Worm (Caenorhabditis elegans): Measurements from ENCODE around the gene drl-1.

DNA sequence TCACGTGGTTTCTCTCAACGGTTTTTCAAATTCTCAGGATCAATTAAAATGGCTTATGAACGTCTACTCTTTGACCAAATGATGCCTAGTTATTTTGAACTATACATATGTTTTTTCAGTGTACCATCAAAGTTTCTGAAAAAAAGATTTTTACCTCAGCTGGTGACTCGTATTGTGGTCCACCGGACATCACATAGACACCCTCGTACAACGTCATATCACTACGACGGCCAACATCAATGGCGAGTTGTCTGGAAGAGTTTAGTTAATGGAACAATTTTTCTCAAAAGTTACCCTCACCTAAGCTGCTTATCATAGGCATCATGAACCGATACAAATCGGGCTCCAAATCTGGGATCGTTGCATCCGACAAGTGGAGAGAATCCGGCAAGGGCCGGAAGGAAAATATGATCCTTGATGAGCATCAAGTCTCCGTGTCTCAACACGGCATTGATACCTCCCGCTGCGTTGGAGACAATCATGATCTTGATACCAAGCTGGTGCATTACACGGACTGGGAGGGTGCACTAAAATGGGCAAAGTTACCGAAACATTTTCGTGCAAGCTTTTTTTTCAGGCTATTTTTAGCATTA is 31.6 kb upstream of the drl-1 start:
- no peak for TF ChIP-seq hmg-4 (GFP tag; optimal IDR thresholded peaks at IDR 0.05)
- no peak for TF ChIP-seq scrt-1 (GFP tag; IDR thresholded peaks at IDR 0.05)
- TF ChIP-seq ceh-13 (GFP tag; optimal IDR thresholded peaks at IDR 0.05), result no peak
- no peak for TF ChIP-seq B0310.2 (tag; optimal IDR thresholded peaks at IDR 0.05)
- no peak for TF ChIP-seq tbx-37 (GFP tag; conservative IDR thresholded peaks at IDR 0.05)
- no peak for TF ChIP-seq ama-1 (optimal IDR thresholded peaks at IDR 0.05)
- no peak for TF ChIP-seq flt-1 (GFP tag; IDR thresholded peaks at IDR 0.05)
- TF ChIP-seq F13C5.2 (tag; optimal IDR thresholded peaks at IDR 0.05), result no peak
- TF ChIP-seq pes-1 (GFP tag; IDR thresholded peaks at IDR 0.05), result no peak
- no peak for TF ChIP-seq sea-1 (GFP tag; conservative IDR thresholded peaks at IDR 0.05)
- no peak for TF ChIP-seq hnd-1 (tag; optimal IDR thresholded peaks at IDR 0.05)
- no peak for TF ChIP-seq ets-7 (tag; optimal IDR thresholded peaks at IDR 0.05)
- TF ChIP-seq ceh-36 (tag; optimal IDR thresholded peaks at IDR 0.05), result no peak

Data from whole organism, early embryonic.